Fruit fly (Drosophila melanogaster): ENCODE measurements around the gene mRpL28.

Gene mRpL28

dm6 chr2L:4999389-5000032 is 25.7 kb downstream of the mRpL28 start (continued):
- TF ChIP-seq Ets96B (tag; optimal IDR thresholded peaks at IDR 0.05), result peak; percentile 68
- peak; percentile 54 for TF ChIP-seq Sox15 (GFP tag; optimal IDR thresholded peaks at IDR 0.05)
- peak; percentile 55 for TF ChIP-seq Ets21C (GFP tag; optimal IDR thresholded peaks at IDR 0.05)
- peak; percentile 77 for TF ChIP-seq Gug (GFP tag; IDR thresholded peaks at IDR 0.05)
- TF ChIP-seq acj6 (GFP tag; optimal IDR thresholded peaks at IDR 0.05), result peak; percentile 77
- peak; percentile 73 for TF ChIP-seq Met (GFP tag; optimal IDR thresholded peaks at IDR 0.05)
- TF ChIP-seq Hr39 (GFP tag; optimal IDR thresholded peaks at IDR 0.05), result peak; percentile 75
- peak in 1 of 2 experiments; percentile 7 for TF ChIP-seq ss (GFP tag; optimal IDR thresholded peaks at IDR 0.05)
- TF ChIP-seq CG3032 (tag; optimal IDR thresholded peaks at IDR 0.05), result peak; percentile 59
- TF ChIP-seq CG6792 (GFP tag; optimal IDR thresholded peaks at IDR 0.05), result peak; percentile 34
- peak; percentile 71 for TF ChIP-seq Sox14 (GFP tag; optimal IDR thresholded peaks at IDR 0.05)
- no peak for TF ChIP-seq Eip93F (GFP tag; optimal IDR thresholded peaks at IDR 0.05)
- peak; percentile 61 for TF ChIP-seq esn (GFP tag; optimal IDR thresholded peaks at IDR 0.05)
- TF ChIP-seq CG10669 (GFP tag; optimal IDR thresholded peaks at IDR 0.05), result peak; percentile 51
- peak; percentile 22 for TF ChIP-seq CG8319 (GFP tag; optimal IDR thresholded peaks at IDR 0.05)
- no peak for TF ChIP-seq fd85E (GFP tag; optimal IDR thresholded peaks at IDR 0.05)
- TF ChIP-seq OdsH (GFP tag; optimal IDR thresholded peaks at IDR 0.05), result peak; percentile 78
- TF ChIP-seq Sox102F (GFP tag; optimal IDR thresholded peaks at IDR 0.05), result peak; percentile 59
- TF ChIP-seq CG6163 (GFP tag; IDR thresholded peaks at IDR 0.05), result peak; percentile 91
- peak; percentile 80 for TF ChIP-seq svp (GFP tag)
- peak; percentile 77 for TF ChIP-seq CG3919 (GFP tag; optimal IDR thresholded peaks at IDR 0.05)
- TF ChIP-seq net (GFP tag; optimal IDR thresholded peaks at IDR 0.05), result peak; percentile 67
- peak; percentile 43 for TF ChIP-seq CG7368 (GFP tag; optimal IDR thresholded peaks at IDR 0.05)
- no peak for TF ChIP-seq CG1621 (tag; optimal IDR thresholded peaks at IDR 0.05)
- TF ChIP-seq eg (GFP tag; IDR thresholded peaks at IDR 0.05), result peak; percentile 91
- TF ChIP-seq CG8632 (GFP tag; optimal IDR thresholded peaks at IDR 0.05), result peak; percentile 63
- TF ChIP-seq pdm3 (GFP tag; optimal IDR thresholded peaks at IDR 0.05), result peak; percentile 76
- TF ChIP-seq CG6276 (GFP tag; optimal IDR thresholded peaks at IDR 0.05), result peak; percentile 73
- TF ChIP-seq CG31627 (GFP tag; optimal IDR thresholded peaks at IDR 0.05), result peak; percentile 74
- peak; percentile 84 for TF ChIP-seq CG11294 (GFP tag; IDR thresholded peaks at IDR 0.05)
- TF ChIP-seq spab (GFP tag; optimal IDR thresholded peaks at IDR 0.05), result peak; percentile 64

- TF ChIP-seq acj6 (GFP tag; optimal IDR thresholded peaks at IDR 0.05) (peak; percentile 84), CG8119 (GFP tag; IDR thresholded peaks at IDR 0.05) (peak; percentile 82), Ets96B (tag; optimal IDR thresholded peaks at IDR 0.05) (peak; percentile 87), topi (GFP tag; optimal IDR thresholded peaks at IDR 0.05) (peak; percentile 88), lz (GFP tag; optimal IDR thresholded peaks at IDR 0.05) (peak; percentile 92), Blimp-1 (GFP tag; optimal IDR thresholded peaks at IDR 0.05) (peak; percentile 57), Met (GFP tag; optimal IDR thresholded peaks at IDR 0.05) (peak; percentile 85), svp (GFP tag) (peak; percentile 92), Sox15 (GFP tag; optimal IDR thresholded peaks at IDR 0.05) (peak; percentile 64), CG8319 (GFP tag; optimal IDR thresholded peaks at IDR 0.05) (peak; percentile 53), net (GFP tag; optimal IDR thresholded peaks at IDR 0.05) (peak; percentile 74), Hr38 (GFP tag; optimal IDR thresholded peaks at IDR 0.05) (no peak), CG3919 (GFP tag; optimal IDR thresholded peaks at IDR 0.05) (peak; percentile 84), CG31627 (GFP tag; optimal IDR thresholded peaks at IDR 0.05) (peak; percentile 87), CG4318 (GFP tag; optimal IDR thresholded peaks at IDR 0.05) (peak; percentile 45), CG1621 (tag; optimal IDR thresholded peaks at IDR 0.05) (peak; percentile 64), CG11762 (GFP tag; optimal IDR thresholded peaks at IDR 0.05; ENCODE audit: insufficient read depth) (peak; percentile 72), Hr39 (GFP tag; optimal IDR thresholded peaks at IDR 0.05) (peak; percentile 79), CG8632 (GFP tag; optimal IDR thresholded peaks at IDR 0.05) (peak; percentile 79), OdsH (GFP tag; optimal IDR thresholded peaks at IDR 0.05) (peak; percentile 81), Eip78C (GFP tag) (peak; percentile 96), Smox (GFP tag; optimal IDR thresholded peaks at IDR 0.05) (peak; percentile 86), Lpt (GFP tag; optimal IDR thresholded peaks at IDR 0.05) (peak; percentile 46), Eip75B (GFP tag; optimal IDR thresholded peaks at IDR 0.05) (peak; percentile 80), CG3032 (tag; optimal IDR thresholded peaks at IDR 0.05) (peak; percentile 88), vri (GFP tag; optimal IDR thresholded peaks at IDR 0.05) (peak; percentile 88), CG16779 (tag; optimal IDR thresholded peaks at IDR 0.05) (peak; percentile 67), CG6163 (GFP tag; IDR thresholded peaks at IDR 0.05) (peak; percentile 85), CG32006 (GFP tag; optimal IDR thresholded peaks at IDR 0.05) (peak; percentile 70), CG10631 (GFP tag; optimal IDR thresholded peaks at IDR 0.05) (peak; percentile 78), CG6854 (GFP tag; optimal IDR thresholded peaks at IDR 0.05) (peak; percentile 79)
These were observed 26.6 kb downstream of the mRpL28 start for dm6 chr2L:5000287-5000871.
